Worm (Caenorhabditis elegans) whole organism, midembryonic: ENCODE data around the gene ZK1055.6.

Experiments
- cog-1 ChIP-seq: sonication (generic microtip); optimal IDR thresholded peaks from 2 replicates; lab custom pipeline; 2016; ENCODE audit warnings: missing genetic modification characterization, missing compliant biosample characterization
- flt-1 ChIP-seq: fragments of 200-800 bp; sonication (Bioruptor generic); IDR thresholded peaks from 2 replicates; pipeline ENCODE4 v1.3.6; 2022; ENCODE audit warnings: missing genetic modification characterization, missing compliant biosample characterization
- tab-1 ChIP-seq: fragments of 200-800 bp; sonication (Bioruptor generic); IDR thresholded peaks from 2 replicates; pipeline ENCODE4 v1.3.6; 2022; ENCODE audit warnings: missing genetic modification characterization, missing compliant biosample characterization

DNA sequence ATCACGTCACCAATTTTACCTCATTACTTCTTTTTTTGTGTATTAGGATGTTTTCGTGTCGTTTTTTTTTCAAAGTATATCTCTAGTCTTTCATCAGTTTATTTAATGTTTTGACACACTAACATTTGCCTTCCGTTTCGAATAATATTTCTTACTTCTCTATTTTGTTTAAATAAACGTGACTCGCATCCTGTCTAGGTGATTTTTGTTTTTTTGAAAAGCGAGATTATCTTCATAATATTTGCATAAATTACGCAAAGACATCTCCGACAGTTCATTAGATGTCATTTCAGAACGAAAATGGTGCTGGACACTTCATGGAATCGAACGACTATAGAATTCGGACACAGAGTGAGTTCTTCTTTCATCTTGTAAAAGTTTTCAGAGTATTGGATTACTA lies 46.9 kb upstream of the ZK1055.6 start, which contains the start of gene T10H9.1:
- TF ChIP-seq flt-1 (GFP tag; lab: Robert Waterston, UW) (no peak), tab-1 (no peak), cog-1 (tag; lab: Kevin White, UChicago) (no peak)
